Worm (Caenorhabditis elegans) whole organism, L1 larva: ENCODE data around the gene K04C2.7.

Experiments
- F16B12.6 ChIP-seq: fragments of 150-350 bp; optimal IDR thresholded peaks from 2 replicates; lab custom pipeline; 2014; ENCODE audit warnings: missing biosample characterization, missing genetic modification characterization
- Y116A8C.19 ChIP-seq: sonication (generic microtip); optimal IDR thresholded peaks from 2 replicates; lab custom pipeline; 2016; ENCODE audit warnings: missing compliant biosample characterization, missing genetic modification characterization, borderline replicate concordance
- alr-1 ChIP-seq: fragments of 200-800 bp; sonication (Bioruptor generic); optimal IDR thresholded peaks from 2 replicates; lab custom pipeline; 2018; ENCODE audit warnings: borderline replicate concordance, mild to moderate bottlenecking, missing genetic modification characterization, missing compliant biosample characterization
- aly-2 ChIP-seq: fragments of 150-350 bp; optimal IDR thresholded peaks from 2 replicates; lab custom pipeline; 2014; ENCODE audit warnings: missing biosample characterization, missing genetic modification characterization
- ama-1 ChIP-seq: fragments of 150-350 bp; optimal IDR thresholded peaks from 2 replicates; lab custom pipeline; 2014
- blmp-1 ChIP-seq: fragments of 150-350 bp; optimal IDR thresholded peaks from 2 replicates; lab custom pipeline; 2014; ENCODE audit warnings: missing biosample characterization, missing genetic modification characterization
- ceh-63 ChIP-seq: fragments of 200-800 bp; sonication (Bioruptor generic); optimal IDR thresholded peaks from 2 replicates; lab custom pipeline; 2018; ENCODE audit warnings: mild to moderate bottlenecking, missing genetic modification characterization, missing compliant biosample characterization
- ceh-8 ChIP-seq: fragments of 200-800 bp; sonication (Bioruptor generic); optimal IDR thresholded peaks from 2 replicates; lab custom pipeline; 2018; ENCODE audit warnings: mild to moderate bottlenecking, missing genetic modification characterization, moderate library complexity, missing compliant biosample characterization
- ceh-82 ChIP-seq, 3 experiments: fragments of 150-350 bp in 1 of 3; sonication (generic microtip) in 2 of 3; optimal IDR thresholded peaks; 2 replicates each; lab custom pipeline; 2014 to 2017; ENCODE audit warnings: missing biosample characterization in 3 of 3, missing genetic modification characterization in 3 of 3
- ceh-88 ChIP-seq: fragments of 200-800 bp; sonication (Bioruptor generic); IDR thresholded peaks from 2 replicates; pipeline ENCODE4 v1.3.6; 2022; ENCODE audit warnings: missing genetic modification characterization, missing compliant biosample characterization
- ces-1 ChIP-seq: fragments of 150-350 bp; optimal IDR thresholded peaks from 2 replicates; lab custom pipeline; 2014; ENCODE audit warnings: missing biosample characterization, missing genetic modification reagents, missing genetic modification characterization
- egl-27 ChIP-seq, 2 experiments: fragments of 150-350 bp in 1 of 2; sonication (generic microtip); optimal IDR thresholded peaks; 3 replicates each; lab custom pipeline; 2017 to 2018; ENCODE audit warnings: missing biosample characterization in 2 of 2, missing genetic modification characterization in 2 of 2, missing genetic modification reagents in 2 of 2
- elt-2 ChIP-seq: sonication (generic microtip); optimal IDR thresholded peaks from 2 replicates; lab custom pipeline; 2016; ENCODE audit warnings: missing genetic modification characterization, mild to moderate bottlenecking, inconsistent platforms, missing compliant biosample characterization, missing genetic modification reagents
- elt-3 ChIP-seq, 6 experiments: fragments of 150-350 bp in 1 of 6; sonication (generic microtip); optimal IDR thresholded peaks; 2 replicates each; lab custom pipeline; 2017 to 2018; ENCODE audit warnings: missing biosample characterization in 6 of 6, missing genetic modification characterization in 6 of 6, inconsistent platforms in 1 of 6
- ets-5 ChIP-seq: fragments of 200-800 bp; sonication (Bioruptor generic); IDR thresholded peaks from 2 replicates; pipeline ENCODE4 v1.3.6; 2022; ENCODE audit warnings: missing genetic modification characterization, missing compliant biosample characterization
- fkh-10 ChIP-seq: sonication (generic microtip); optimal IDR thresholded peaks from 2 replicates; lab custom pipeline; 2017; ENCODE audit warnings: missing biosample characterization, missing genetic modification reagents, missing genetic modification characterization
- fkh-4 ChIP-seq: sonication (generic microtip); optimal IDR thresholded peaks from 2 replicates; lab custom pipeline; 2016; ENCODE audit warnings: missing compliant biosample characterization, missing genetic modification characterization, borderline replicate concordance
- fos-1 ChIP-seq: fragments of 150-350 bp; optimal IDR thresholded peaks from 2 replicates; lab custom pipeline; 2014; ENCODE audit warnings: missing biosample characterization, missing genetic modification characterization
- grh-1 ChIP-seq: fragments of 200-800 bp; sonication (Bioruptor generic); IDR thresholded peaks from 2 replicates; pipeline ENCODE4 v1.3.6; 2022; ENCODE audit warnings: missing genetic modification reagents, missing genetic modification characterization, missing compliant biosample characterization
- hlh-4 ChIP-seq: sonication (generic microtip); optimal IDR thresholded peaks from 2 replicates; lab custom pipeline; 2016; ENCODE audit warnings: mild to moderate bottlenecking, missing genetic modification characterization, missing compliant biosample characterization
- hpl-2 ChIP-seq: fragments of 150-350 bp; optimal IDR thresholded peaks from 2 replicates; lab custom pipeline; 2014; ENCODE audit warnings: missing biosample characterization, missing genetic modification reagents, missing genetic modification characterization
- irx-1 ChIP-seq: sonication (generic microtip); optimal IDR thresholded peaks from 2 replicates; lab custom pipeline; 2016; ENCODE audit warnings: missing genetic modification characterization, missing compliant biosample characterization
- lin-13 ChIP-seq: fragments of 150-350 bp; optimal IDR thresholded peaks from 2 replicates; lab custom pipeline; 2014; ENCODE audit warnings: missing biosample characterization, missing genetic modification reagents, missing genetic modification characterization
- lin-14 ChIP-seq: fragments of 200-800 bp; sonication (Bioruptor generic); optimal IDR thresholded peaks from 2 replicates; lab custom pipeline; 2018; ENCODE audit warnings: mild to moderate bottlenecking, missing genetic modification characterization, moderate library complexity, missing compliant biosample characterization
- lin-35 ChIP-seq, 2 experiments: fragments of 150-350 bp; optimal IDR thresholded peaks; 2 replicates each; lab custom pipeline; 2014; ENCODE audit warnings: missing biosample characterization in 2 of 2, missing genetic modification characterization in 2 of 2, missing genetic modification reagents in 2 of 2
- mab-9 ChIP-seq: fragments of 200-800 bp; sonication (Bioruptor generic); IDR thresholded peaks from 2 replicates; pipeline ENCODE4 v1.3.6; 2022; ENCODE audit warnings: missing genetic modification reagents, missing genetic modification characterization, missing compliant biosample characterization
- mdl-1 ChIP-seq, 2 experiments: fragments of 150-350 bp; optimal IDR thresholded peaks; 2 replicates each; lab custom pipeline; 2014 to 2017; ENCODE audit warnings: missing biosample characterization in 2 of 2, missing genetic modification characterization in 2 of 2, inconsistent platforms in 1 of 2
- nhr-12 ChIP-seq: sonication (generic microtip); optimal IDR thresholded peaks from 2 replicates; lab custom pipeline; 2017; ENCODE audit warnings: missing biosample characterization, missing genetic modification characterization
- nhr-19 ChIP-seq: fragments of 200-800 bp; sonication (Bioruptor generic); conservative IDR thresholded peaks from 2 replicates; pipeline ENCODE4 v1.3.6; 2022; ENCODE audit warnings: missing genetic modification characterization, missing compliant biosample characterization
- nhr-237 ChIP-seq: fragments of 150-350 bp; optimal IDR thresholded peaks from 2 replicates; lab custom pipeline; 2014; ENCODE audit warnings: missing biosample characterization, missing genetic modification characterization
- nhr-71 ChIP-seq: sonication (generic microtip); optimal IDR thresholded peaks from 2 replicates; lab custom pipeline; 2016; ENCODE audit warnings: mild to moderate bottlenecking, missing genetic modification characterization, moderate library complexity, missing compliant biosample characterization
- nhr-76 ChIP-seq: sonication (generic microtip); optimal IDR thresholded peaks from 2 replicates; lab custom pipeline; 2017; ENCODE audit warnings: missing biosample characterization, missing genetic modification characterization
- nhr-77 ChIP-seq: fragments of 150-350 bp; optimal IDR thresholded peaks from 2 replicates; lab custom pipeline; 2014; ENCODE audit warnings: missing biosample characterization, missing genetic modification characterization
- nhr-84 ChIP-seq: sonication (generic microtip); optimal IDR thresholded peaks from 2 replicates; lab custom pipeline; 2017; ENCODE audit warnings: missing biosample characterization, missing genetic modification characterization
- nhr-85 ChIP-seq: sonication (generic microtip); peaks from one replicate; lab custom pipeline; 2016; ENCODE audit warnings: missing genetic modification characterization, inconsistent platforms, missing compliant biosample characterization
- pax-3 ChIP-seq: fragments of 200-800 bp; sonication (Bioruptor generic); optimal IDR thresholded peaks from 2 replicates; lab custom pipeline; 2018; ENCODE audit warnings: mild to moderate bottlenecking, missing genetic modification characterization, moderate library complexity, missing compliant biosample characterization
- rnt-1 ChIP-seq: sonication (generic microtip); optimal IDR thresholded peaks from 2 replicates; lab custom pipeline; 2016; ENCODE audit warnings: mild to moderate bottlenecking, missing genetic modification characterization, moderate library complexity, missing compliant biosample characterization
- skn-1 ChIP-seq: fragments of 150-350 bp; optimal IDR thresholded peaks from 2 replicates; lab custom pipeline; 2014; ENCODE audit warnings: missing biosample characterization, missing genetic modification characterization
- snpc-4 ChIP-seq: fragments of 150-350 bp; optimal IDR thresholded peaks from 2 replicates; lab custom pipeline; 2014; ENCODE audit warnings: missing biosample characterization, missing genetic modification characterization
- snu-23 ChIP-seq: sonication (generic microtip); optimal IDR thresholded peaks from 2 replicates; lab custom pipeline; 2016; ENCODE audit warnings: missing genetic modification characterization, missing compliant biosample characterization
- sptf-1 ChIP-seq: fragments of 150-350 bp; optimal IDR thresholded peaks from 2 replicates; lab custom pipeline; 2014; ENCODE audit warnings: missing biosample characterization, missing genetic modification characterization
- sup-37 ChIP-seq: fragments of 200-800 bp; sonication (Bioruptor generic); optimal IDR thresholded peaks from 2 replicates; lab custom pipeline; 2018; ENCODE audit warnings: mild to moderate bottlenecking, missing genetic modification characterization, missing compliant biosample characterization
- tlp-1 ChIP-seq: fragments of 150-350 bp; optimal IDR thresholded peaks from 2 replicates; lab custom pipeline; 2014; ENCODE audit warnings: missing biosample characterization, missing genetic modification characterization
- unc-30 ChIP-seq: sonication (generic microtip); optimal IDR thresholded peaks from 2 replicates; lab custom pipeline; 2017; ENCODE audit warnings: missing biosample characterization, missing genetic modification characterization
- unc-86 ChIP-seq: sonication (generic microtip); optimal IDR thresholded peaks from 2 replicates; lab custom pipeline; 2016; ENCODE audit warnings: missing genetic modification characterization, missing compliant biosample characterization
- unc-98 ChIP-seq: fragments of 200-800 bp; sonication (Bioruptor generic); IDR thresholded peaks from 2 replicates; pipeline ENCODE4 v1.3.6; 2022; ENCODE audit warnings: missing genetic modification characterization, missing compliant biosample characterization
- vab-15 ChIP-seq: sonication (generic microtip); optimal IDR thresholded peaks from 2 replicates; lab custom pipeline; 2017; ENCODE audit warnings: missing genotype, mild to moderate bottlenecking, missing genetic modification characterization, missing compliant biosample characterization
- ztf-11 ChIP-seq, 2 experiments: sonication (generic microtip); optimal IDR thresholded peaks; 2 replicates each; lab custom pipeline; 2016 to 2017; ENCODE audit warnings: missing genetic modification characterization in 2 of 2, missing biosample characterization in 1 of 2, missing compliant biosample characterization in 1 of 2
- ztf-4 ChIP-seq: fragments of 150-350 bp; optimal IDR thresholded peaks from 2 replicates; lab custom pipeline; 2014; ENCODE audit warnings: missing biosample characterization, missing genetic modification characterization

K04C2.7 gene

ce11 chrIII:6888497-6888896 is 7.6 kb downstream of the K04C2.7 start (continued):
- TF ChIP-seq nhr-12, result no peak
- no peak for TF ChIP-seq egl-27 (tag; optimal IDR thresholded peaks at IDR 0.05; lab: Kevin White, UChicago)
- TF ChIP-seq snu-23 (GFP tag; lab: Kevin White, UChicago), result peak; percentile 31
- TF ChIP-seq irx-1 (tag; lab: Kevin White, UChicago), result no peak
- no peak for TF ChIP-seq ceh-8
- no peak for TF ChIP-seq alr-1 (tag; lab: Kevin White, UChicago)
- no peak for TF ChIP-seq hpl-2
- no peak for TF ChIP-seq fos-1 (tag; lab: Kevin White, UChicago)
- TF ChIP-seq lin-13, result no peak
- TF ChIP-seq pax-3 (tag; lab: Kevin White, UChicago), result no peak
- peak in 1 of 2 experiments; percentile 22 for TF ChIP-seq mdl-1 (tag; optimal IDR thresholded peaks at IDR 0.05; lab: Kevin White, UChicago)
- TF ChIP-seq lin-35 (GFP tag; optimal IDR thresholded peaks at IDR 0.05; lab: Kevin White, UChicago), result peak; percentile 11 to 62
- no peak for TF ChIP-seq nhr-237 (tag; lab: Kevin White, UChicago)
- no peak for TF ChIP-seq nhr-77
- peak; percentile 16 for TF ChIP-seq rnt-1 (tag; lab: Kevin White, UChicago)

DNA sequence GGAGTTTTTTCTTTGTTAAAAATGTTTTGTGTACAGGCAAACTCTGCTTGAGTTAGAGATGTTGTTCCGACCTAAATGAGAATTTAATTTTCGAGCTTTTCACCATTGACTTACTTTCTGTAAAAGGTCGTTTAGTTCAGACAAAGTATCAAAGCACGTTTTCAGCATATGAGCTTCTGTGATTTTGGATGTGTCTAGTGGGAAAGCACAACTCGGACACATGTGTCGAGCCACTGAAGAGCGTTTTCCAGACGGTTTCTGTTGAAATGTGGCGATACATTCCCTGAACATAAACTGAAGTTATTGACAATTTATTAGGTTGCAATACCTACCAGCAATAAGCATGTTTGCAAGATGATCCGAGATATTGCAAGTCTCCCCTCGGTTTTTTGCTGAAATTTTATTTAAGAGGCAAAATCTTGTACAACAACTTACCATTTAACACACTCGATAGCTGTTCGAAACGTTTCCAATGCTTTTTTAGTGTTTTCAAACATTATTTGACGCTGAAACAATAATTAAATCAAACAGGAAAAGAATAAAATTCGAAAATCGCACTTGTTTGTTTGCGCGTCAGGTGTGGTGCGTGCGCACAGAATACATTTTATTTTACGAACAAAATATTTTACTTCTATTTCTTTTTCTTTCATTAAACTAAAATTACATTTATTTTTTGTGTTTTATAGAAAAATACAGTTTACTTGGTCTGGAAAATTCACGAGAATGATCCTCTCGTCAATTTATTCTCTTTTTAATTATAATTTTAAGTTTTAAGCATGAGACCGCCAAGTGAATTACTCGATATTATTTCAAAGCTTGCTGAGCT is 8.3 kb downstream of the K04C2.7 start, which contains the start of the genes brd-1 and K04C2.2:
TSS of gene brd-1 (minus strand) at position 506 of the 826 bp plus-strand sequence.
TSS of gene K04C2.2 (plus strand) at position 776 of the 826 bp plus-strand sequence.
- TF ChIP-seq F16B12.6 (tag; lab: Kevin White, UChicago), result peak; percentile 79
- TF ChIP-seq grh-1 (GFP tag; lab: Robert Waterston, UW), result no peak
- no peak for TF ChIP-seq nhr-85 (tag; lab: Kevin White, UChicago)
- no peak for TF ChIP-seq ama-1 (lab: Kevin White, UChicago)
- no peak for TF ChIP-seq snpc-4 (tag; lab: Kevin White, UChicago)
- no peak for TF ChIP-seq tlp-1 (tag; lab: Kevin White, UChicago)
- no peak for TF ChIP-seq pax-3 (tag; lab: Kevin White, UChicago)
- TF ChIP-seq lin-13, result no peak
- TF ChIP-seq nhr-237 (tag; lab: Kevin White, UChicago), result no peak
- TF ChIP-seq sptf-1 (tag; lab: Kevin White, UChicago), result no peak
- no peak for TF ChIP-seq ceh-82 (tag; optimal IDR thresholded peaks at IDR 0.05; lab: Kevin White, UChicago)
- TF ChIP-seq blmp-1 (tag; lab: Kevin White, UChicago), result peak; percentile 42
- TF ChIP-seq hlh-4 (tag; lab: Kevin White, UChicago), result no peak
- TF ChIP-seq Y116A8C.19 (tag; lab: Kevin White, UChicago), result no peak
- no peak for TF ChIP-seq fkh-10 (GFP tag; lab: Kevin White, UChicago)
- TF ChIP-seq nhr-71 (tag; lab: Kevin White, UChicago), result peak; percentile 24
- peak; percentile 27 for TF ChIP-seq skn-1 (tag; lab: Kevin White, UChicago)
- no peak for TF ChIP-seq mab-9 (GFP tag; lab: Robert Waterston, UW)
- TF ChIP-seq vab-15 (tag; lab: Kevin White, UChicago), result no peak
- no peak for TF ChIP-seq elt-2
- TF ChIP-seq unc-98 (GFP tag; lab: Robert Waterston, UW), result no peak
- TF ChIP-seq ceh-88 (GFP tag; lab: Robert Waterston, UW), result no peak
- TF ChIP-seq nhr-76 (tag; lab: Kevin White, UChicago), result no peak
- no peak for TF ChIP-seq sup-37 (GFP tag; lab: Kevin White, UChicago)
- TF ChIP-seq elt-3 (tag; optimal IDR thresholded peaks at IDR 0.05; lab: Kevin White, UChicago), result no peak
- TF ChIP-seq fkh-4 (tag; lab: Kevin White, UChicago), result no peak
- no peak for TF ChIP-seq ceh-63
- TF ChIP-seq nhr-77, result no peak
- no peak for TF ChIP-seq rnt-1 (tag; lab: Kevin White, UChicago)
- TF ChIP-seq ets-5 (GFP tag; lab: Robert Waterston, UW), result no peak
- no peak for TF ChIP-seq lin-14 (GFP tag; lab: Kevin White, UChicago)
- TF ChIP-seq aly-2 (tag; lab: Kevin White, UChicago), result no peak
- no peak for TF ChIP-seq mdl-1 (tag; optimal IDR thresholded peaks at IDR 0.05; lab: Kevin White, UChicago)
- TF ChIP-seq unc-30 (tag; lab: Kevin White, UChicago), result no peak
- TF ChIP-seq ztf-11 (tag; optimal IDR thresholded peaks at IDR 0.05; lab: Kevin White, UChicago), result no peak
- TF ChIP-seq nhr-19 (GFP tag; lab: Robert Waterston, UW), result no peak
- no peak for TF ChIP-seq egl-27 (tag; optimal IDR thresholded peaks at IDR 0.05; lab: Kevin White, UChicago)
- TF ChIP-seq ztf-4 (tag; lab: Kevin White, UChicago), result no peak
- TF ChIP-seq snu-23 (GFP tag; lab: Kevin White, UChicago), result peak; percentile 41
- TF ChIP-seq nhr-84 (tag; lab: Kevin White, UChicago), result no peak
- no peak for TF ChIP-seq unc-86 (tag; lab: Kevin White, UChicago)
- TF ChIP-seq ces-1 (GFP tag; lab: Kevin White, UChicago), result no peak
